Fruit fly (Drosophila melanogaster) whole organism, embryonic: ENCODE results near the gene CG16984.

Source experiments
- Ada2b ChIP-seq: fragments of 200-800 bp; sonication (Bioruptor generic); IDR thresholded peaks from 2 replicates; pipeline ENCODE4 v1.3.6; 2022; ENCODE audit warnings: missing biosample characterization, missing genetic modification characterization
- B-H2 ChIP-seq: fragments of 200-800 bp; sonication (Bioruptor generic); optimal IDR thresholded peaks from 2 replicates; lab custom pipeline; 2018; ENCODE audit warnings: missing biosample characterization, mild to moderate bottlenecking, missing genetic modification characterization
- BEAF-32 ChIP-seq: fragments of 200-800 bp; sonication (Bioruptor generic); optimal IDR thresholded peaks from 3 replicates; lab custom pipeline; 2017; ENCODE audit warnings: missing biosample characterization, missing genetic modification characterization, mild to moderate bottlenecking, moderate library complexity, missing genetic modification reagents
- CG10366 ChIP-seq: fragments of 200-800 bp; sonication (Bioruptor generic); IDR thresholded peaks from 2 replicates; pipeline ENCODE4 v1.3.6; 2022; ENCODE audit warnings: missing biosample characterization, missing genetic modification characterization
- CG10431 ChIP-seq: fragments of 200-800 bp; sonication (Bioruptor generic); optimal IDR thresholded peaks from 3 replicates; lab custom pipeline; 2018; ENCODE audit warnings: missing biosample characterization, mild to moderate bottlenecking, missing genetic modification characterization
- CG12236 ChIP-seq: fragments of 200-800 bp; sonication (Bioruptor generic); optimal IDR thresholded peaks from 2 replicates; lab custom pipeline; 2016; ENCODE audit warnings: missing biosample characterization, missing genetic modification characterization
- CG12942 ChIP-seq: fragments of 200-800 bp; sonication (Bioruptor generic); optimal IDR thresholded peaks from 3 replicates; lab custom pipeline; 2016; ENCODE audit warnings: missing biosample characterization, missing genetic modification characterization
- CG17361 ChIP-seq: fragments of 200-800 bp; sonication (Bioruptor generic); IDR thresholded peaks from 3 replicates; pipeline ENCODE4 v1.3.6; 2022; ENCODE audit warnings: missing biosample characterization, missing genetic modification characterization
- CG17612 ChIP-seq: fragments of 200-800 bp; sonication (Bioruptor generic); IDR thresholded peaks from 2 replicates; pipeline ENCODE4 v1.3.6; 2022; ENCODE audit warnings: missing biosample characterization, missing genetic modification characterization
- CG17912 ChIP-seq: fragments of 200-800 bp; sonication (Bioruptor generic); optimal IDR thresholded peaks from 2 replicates; lab custom pipeline; 2018; ENCODE audit warnings: missing biosample characterization, mild to moderate bottlenecking, missing genetic modification characterization
- CG18262 ChIP-seq: fragments of 200-800 bp; optimal IDR thresholded peaks from 3 replicates; lab custom pipeline; 2019; ENCODE audit warnings: missing biosample characterization, mild to moderate bottlenecking, missing genetic modification characterization, moderate library complexity
- CG2116 ChIP-seq: fragments of 200-800 bp; sonication (Bioruptor generic); optimal IDR thresholded peaks from 3 replicates; lab custom pipeline; 2018; ENCODE audit warnings: missing biosample characterization, mild to moderate bottlenecking, missing genetic modification characterization
- CG2678 ChIP-seq: fragments of 200-800 bp; sonication (Bioruptor generic); optimal IDR thresholded peaks from 3 replicates; lab custom pipeline; 2019; ENCODE audit warnings: missing biosample characterization, mild to moderate bottlenecking, missing genetic modification characterization, moderate library complexity
- CG3995 ChIP-seq: fragments of 200-800 bp; sonication (Bioruptor generic); optimal IDR thresholded peaks from 3 replicates; lab custom pipeline; 2016; ENCODE audit warnings: missing biosample characterization, missing genetic modification characterization
- CG4328 ChIP-seq: fragments of 200-800 bp; sonication (Bioruptor generic); optimal IDR thresholded peaks from 3 replicates; lab custom pipeline; 2017; ENCODE audit warnings: missing biosample characterization, missing genetic modification reagents, missing genetic modification characterization
- CG8765 ChIP-seq: fragments of 200-800 bp; sonication (Bioruptor generic); IDR thresholded peaks from 2 replicates; pipeline ENCODE4 v1.3.6; 2022; ENCODE audit warnings: missing biosample characterization, missing genetic modification characterization
- CG9437 ChIP-seq: fragments of 200-800 bp; sonication (Bioruptor generic); optimal IDR thresholded peaks from 2 replicates; lab custom pipeline; 2018; ENCODE audit warnings: missing biosample characterization, mild to moderate bottlenecking, missing genetic modification characterization
- CG9727 ChIP-seq: fragments of 200-800 bp; sonication (Bioruptor generic); optimal IDR thresholded peaks from 3 replicates; lab custom pipeline; 2017; ENCODE audit warnings: missing biosample characterization, mild to moderate bottlenecking, missing genetic modification characterization
- CoRest ChIP-seq: fragments of 200-800 bp; sonication (Bioruptor generic); optimal IDR thresholded peaks from 3 replicates; lab custom pipeline; 2018; ENCODE audit warnings: missing biosample characterization, mild to moderate bottlenecking, missing genetic modification characterization, moderate library complexity
- D ChIP-seq, 2 experiments: fragments of 200-800 bp in 1 of 2; fragments of >200 bp in 1 of 2; sonication (Bioruptor generic) in 1 of 2; optimal IDR thresholded peaks; 2 replicates in 1 of 2; 3 replicates in 1 of 2; lab custom pipeline; 2017; ENCODE audit warnings: mild to moderate bottlenecking in 1 of 2, missing biosample characterization in 1 of 2, missing genetic modification characterization in 1 of 2, missing genetic modification reagents in 1 of 2
- Hr51 ChIP-seq, 2 experiments: fragments of 200-800 bp; sonication (Bioruptor generic); optimal IDR thresholded peaks; 2 replicates in 1 of 2; 3 replicates in 1 of 2; lab custom pipeline; 2016 to 2018; ENCODE audit warnings: missing biosample characterization in 2 of 2, missing genetic modification characterization in 2 of 2, mild to moderate bottlenecking in 1 of 2, moderate library complexity in 1 of 2
- MBD-R2 ChIP-seq: fragments of 200-800 bp; sonication (Bioruptor generic); IDR thresholded peaks from 2 replicates; pipeline ENCODE4 v1.3.6; 2022; ENCODE audit warnings: missing biosample characterization, missing genetic modification characterization
- NK7.1 ChIP-seq: fragments of 200-800 bp; sonication (Bioruptor generic); optimal IDR thresholded peaks from 3 replicates; lab custom pipeline; 2016; ENCODE audit warnings: missing biosample characterization, missing genetic modification characterization
- Opbp ChIP-seq: fragments of 200-800 bp; sonication (Bioruptor generic); IDR thresholded peaks from 3 replicates; pipeline ENCODE4 v1.3.6; 2022; ENCODE audit warnings: missing biosample characterization, missing genetic modification characterization; ENCODE audit not compliant: partially characterized antibody
- Ptx1 ChIP-seq: fragments of 200-800 bp; sonication (Bioruptor generic); IDR thresholded peaks from 2 replicates; pipeline ENCODE4 v1.3.6; 2022; ENCODE audit warnings: missing biosample characterization, missing genetic modification characterization
- Rfx ChIP-seq: fragments of 200-800 bp; sonication (Bioruptor generic); IDR thresholded peaks from 2 replicates; pipeline ENCODE4 v1.3.6; 2022; ENCODE audit warnings: missing biosample characterization, missing genetic modification characterization
- Sry-β ChIP-seq: fragments of 200-800 bp; sonication (Bioruptor generic); optimal IDR thresholded peaks from 2 replicates; lab custom pipeline; 2018; ENCODE audit warnings: missing biosample characterization, mild to moderate bottlenecking, missing genetic modification characterization, moderate library complexity
- Sry-δ ChIP-seq: fragments of 200-800 bp; sonication (Bioruptor generic); optimal IDR thresholded peaks from 2 replicates; lab custom pipeline; 2016; ENCODE audit warnings: missing biosample characterization, missing genetic modification characterization
- Stat92E ChIP-seq, 3 experiments: fragments of >200 bp in 2 of 3; fragments of 200-800 bp in 1 of 3; sonication (Bioruptor generic) in 1 of 3; optimal IDR thresholded peaks; 2 replicates each; lab custom pipeline; 2017 to 2019; ENCODE audit warnings: missing biosample characterization in 3 of 3, missing genetic modification characterization in 3 of 3, mild to moderate bottlenecking in 1 of 3, moderate library complexity in 1 of 3
- aop ChIP-seq: fragments of 200-800 bp; sonication (Bioruptor generic); IDR thresholded peaks from 2 replicates; pipeline ENCODE4 v1.3.6; 2022; ENCODE audit warnings: missing biosample characterization, missing genetic modification characterization
- ase ChIP-seq: fragments of 200-800 bp; sonication (Bioruptor generic); IDR thresholded peaks from 3 replicates; pipeline ENCODE4 v1.3.6; 2022; ENCODE audit warnings: missing biosample characterization, missing genetic modification characterization
- bowl ChIP-seq: fragments of 200-800 bp; sonication (Bioruptor generic); IDR thresholded peaks from 2 replicates; pipeline ENCODE4 v1.3.6; 2022; ENCODE audit warnings: missing biosample characterization, missing genetic modification characterization
- chif ChIP-seq, 2 experiments: fragments of 200-800 bp; sonication (Bioruptor generic); optimal IDR thresholded peaks; 3 replicates each; lab custom pipeline; 2016; ENCODE audit warnings: missing biosample characterization in 2 of 2, missing genetic modification characterization in 2 of 2
- danr ChIP-seq: fragments of 200-800 bp; sonication (Bioruptor generic); IDR thresholded peaks from 2 replicates; pipeline ENCODE4 v1.3.6; 2022; ENCODE audit warnings: missing biosample characterization, missing genetic modification characterization
- dm ChIP-seq: fragments of 200-800 bp; sonication (Bioruptor generic); optimal IDR thresholded peaks from 3 replicates; lab custom pipeline; 2016; ENCODE audit warnings: missing biosample characterization, missing genetic modification characterization
- fu2 ChIP-seq: fragments of 200-800 bp; sonication (Bioruptor generic); optimal IDR thresholded peaks from 2 replicates; lab custom pipeline; 2016; ENCODE audit warnings: missing biosample characterization, missing genetic modification characterization
- gce ChIP-seq: fragments of 200-800 bp; sonication (Bioruptor generic); IDR thresholded peaks from 3 replicates; pipeline ENCODE4 v1.3.6; 2022; ENCODE audit warnings: missing biosample characterization, missing genetic modification characterization
- gem ChIP-seq: fragments of 200-800 bp; sonication (Bioruptor generic); optimal IDR thresholded peaks from 2 replicates; lab custom pipeline; 2019; ENCODE audit warnings: missing biosample characterization, mild to moderate bottlenecking, missing genetic modification characterization, moderate library complexity
- gfzf ChIP-seq: fragments of 200-800 bp; sonication (Bioruptor generic); optimal IDR thresholded peaks from 2 replicates; lab custom pipeline; 2016; ENCODE audit warnings: missing biosample characterization, mild to moderate bottlenecking, missing genetic modification characterization, moderate library complexity
- gro ChIP-seq: fragments of 200-800 bp; sonication (Bioruptor generic); optimal IDR thresholded peaks from 2 replicates; lab custom pipeline; 2016; ENCODE audit warnings: missing biosample characterization, missing genetic modification characterization
- jigr1 ChIP-seq: fragments of 200-800 bp; sonication (Bioruptor generic); IDR thresholded peaks from 3 replicates; pipeline ENCODE4 v1.3.6; 2022; ENCODE audit warnings: missing biosample characterization, missing genetic modification characterization
- lab ChIP-seq: fragments of 200-800 bp; sonication (Bioruptor generic); optimal IDR thresholded peaks from 3 replicates; lab custom pipeline; 2017; ENCODE audit warnings: missing biosample characterization, missing genetic modification characterization, mild to moderate bottlenecking, moderate library complexity, missing genetic modification reagents
- lilli ChIP-seq: fragments of 200-800 bp; sonication (Bioruptor generic); optimal IDR thresholded peaks from 3 replicates; lab custom pipeline; 2016; ENCODE audit warnings: missing biosample characterization, missing genetic modification characterization
- lola ChIP-seq, 3 experiments: fragments of >200 bp in 2 of 3; fragments of 200-800 bp in 1 of 3; sonication (Bioruptor generic) in 1 of 3; optimal IDR thresholded peaks; 2 replicates each; lab custom pipeline; 2017 to 2019; ENCODE audit warnings: missing biosample characterization in 3 of 3, missing genetic modification characterization in 3 of 3, mild to moderate bottlenecking in 1 of 3, moderate library complexity in 1 of 3
- onecut ChIP-seq: fragments of 200-800 bp; sonication (Bioruptor generic); IDR thresholded peaks from 2 replicates; pipeline ENCODE4 v1.3.6; 2022; ENCODE audit warnings: missing biosample characterization, missing genetic modification characterization
- phol ChIP-seq: fragments of 200-800 bp; sonication (Bioruptor generic); optimal IDR thresholded peaks from 3 replicates; lab custom pipeline; 2018; ENCODE audit warnings: missing biosample characterization, mild to moderate bottlenecking, missing genetic modification characterization, moderate library complexity
- run ChIP-seq: fragments of 200-800 bp; sonication (Bioruptor generic); optimal IDR thresholded peaks from 3 replicates; lab custom pipeline; 2018; ENCODE audit warnings: missing biosample characterization, mild to moderate bottlenecking, missing genetic modification characterization
- usp ChIP-seq: fragments of >200 bp; optimal IDR thresholded peaks from 2 replicates; lab custom pipeline; 2017; ENCODE audit warnings: missing biosample characterization, missing genetic modification characterization
- vnd ChIP-seq: fragments of 200-800 bp; sonication (Bioruptor generic); IDR thresholded peaks from 3 replicates; pipeline ENCODE4 v1.3.6; 2022; ENCODE audit warnings: missing biosample characterization, missing genetic modification characterization; ENCODE audit not compliant: partially characterized antibody
- z ChIP-seq: fragments of 200-800 bp; sonication (Bioruptor generic); IDR thresholded peaks from 3 replicates; pipeline ENCODE4 v1.3.6; 2022; ENCODE audit warnings: missing biosample characterization, missing genetic modification characterization

Gene CG16984

DNA sequence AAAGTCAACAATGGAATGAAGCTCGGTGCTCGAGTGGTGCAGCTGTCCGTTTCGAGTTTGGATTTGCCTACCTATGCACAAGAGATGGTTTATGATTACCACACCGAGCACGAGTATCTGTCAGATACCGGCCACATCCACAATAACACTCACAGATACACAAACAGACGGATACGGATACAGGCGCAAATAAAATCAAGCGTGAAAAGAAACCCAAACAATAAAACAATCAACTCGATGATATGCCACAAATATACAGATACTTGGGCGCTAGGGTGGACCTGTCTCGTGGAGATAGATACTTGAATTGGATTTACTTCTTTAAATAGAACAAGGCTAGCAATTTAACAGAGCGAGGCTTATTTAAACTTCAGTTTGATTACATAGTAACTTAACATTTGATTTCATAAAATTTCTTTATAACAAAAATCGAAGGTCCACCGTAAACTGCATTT lies 25.3 kb upstream of the CG16984 start (continued):
- TF ChIP-seq run (tag; lab: Kevin White, UChicago) (peak; percentile 56), CG10431 (GFP tag; lab: Kevin White, UChicago) (no peak), z (GFP tag; lab: Robert Waterston, UW) (no peak), chif (GFP tag; optimal IDR thresholded peaks at IDR 0.05; lab: Kevin White, UChicago) (peak; percentile 29 to 41), phol (tag; lab: Kevin White, UChicago) (peak; percentile 48), gce (0 out of 3 replicates have a peak, but pooled peaks have one; percentile 38), onecut (GFP tag; lab: Robert Waterston, UW) (no peak), CG10366 (GFP tag; lab: Robert Waterston, UW) (peak; percentile 30; the same call in 1 of the 2 replicates), Opbp (GFP tag; lab: Robert Waterston, UW) (no peak), Stat92E (GFP tag; optimal IDR thresholded peaks at IDR 0.05; lab: Kevin White, UChicago) (no peak), D (optimal IDR thresholded peaks at IDR 0.05; lab: Kevin White, UChicago) (no peak), D (GFP tag; optimal IDR thresholded peaks at IDR 0.05; lab: Kevin White, UChicago) (peak; percentile 17), CG12942 (no peak), gem (tag; lab: Kevin White, UChicago) (no peak), Rfx (no peak), Ada2b (0 out of 2 replicates have a peak, but pooled peaks have one; percentile 5), CG8765 (no peak), lab (peak; percentile 70), CG9437 (no peak), lola (GFP tag; optimal IDR thresholded peaks at IDR 0.05; lab: Kevin White, UChicago) (no peak), Sry-δ (GFP tag; lab: Kevin White, UChicago) (no peak), CG17912 (GFP tag; lab: Kevin White, UChicago) (no peak), CG18262 (peak; percentile 64), CG3995 (GFP tag; lab: Kevin White, UChicago) (no peak), vnd (GFP tag; lab: Robert Waterston, UW) (no peak), CG2678 (tag; lab: Kevin White, UChicago) (no peak), B-H2 (no peak), lilli (GFP tag; lab: Kevin White, UChicago) (peak; percentile 27), usp (GFP tag; lab: Kevin White, UChicago) (no peak), NK7.1 (GFP tag; lab: Kevin White, UChicago) (no peak), CG12236 (no peak), CG17612 (GFP tag; lab: Robert Waterston, UW) (no peak), aop (GFP tag; lab: Robert Waterston, UW) (no peak), jigr1 (GFP tag; lab: Robert Waterston, UW) (no peak), CG9727 (GFP tag; lab: Kevin White, UChicago) (peak; percentile 3), danr (GFP tag; lab: Robert Waterston, UW) (no peak), dm (no peak), ase (GFP tag; lab: Robert Waterston, UW) (peak; percentile 32; the same call in 1 of the 3 replicates), CG4328 (GFP tag; lab: Kevin White, UChicago) (no peak), MBD-R2 (GFP tag; lab: Robert Waterston, UW) (no peak), BEAF-32 (GFP tag; lab: Kevin White, UChicago) (no peak), Ptx1 (peak; percentile 48; the same call in 1 of the 2 replicates), CG2116 (GFP tag; lab: Kevin White, UChicago) (no peak), fu2 (GFP tag; lab: Kevin White, UChicago) (no peak), bowl (no peak), gro (GFP tag; lab: Kevin White, UChicago) (peak; percentile 42), Sry-β (GFP tag; lab: Kevin White, UChicago) (no peak), CG17361 (GFP tag; lab: Robert Waterston, UW) (peak; percentile 46; the same call in 1 of the 3 replicates), CoRest (tag; lab: Kevin White, UChicago) (peak; percentile 31), Hr51 (GFP tag; optimal IDR thresholded peaks at IDR 0.05; lab: Kevin White, UChicago) (peak in 1 of 2 experiments; percentile 82), gfzf (GFP tag; lab: Kevin White, UChicago) (no peak)
